Worm (Caenorhabditis elegans) whole organism, L1 larva: ENCODE results near the gene srh-216.

Source experiments
- C04F5.9 ChIP-seq: sonication (generic microtip); optimal IDR thresholded peaks from 2 replicates; lab custom pipeline; 2016; ENCODE audit warnings: missing genetic modification characterization, missing compliant biosample characterization
- C16A3.4 ChIP-seq: fragments of 150-350 bp; optimal IDR thresholded peaks from 2 replicates; lab custom pipeline; 2014; ENCODE audit warnings: missing biosample characterization, missing genetic modification characterization
- F16B12.6 ChIP-seq: fragments of 150-350 bp; optimal IDR thresholded peaks from 2 replicates; lab custom pipeline; 2014; ENCODE audit warnings: missing biosample characterization, missing genetic modification characterization
- aha-1 ChIP-seq: fragments of 150-350 bp; optimal IDR thresholded peaks from 2 replicates; lab custom pipeline; 2014; ENCODE audit warnings: missing biosample characterization, missing genetic modification characterization
- blmp-1 ChIP-seq: fragments of 150-350 bp; optimal IDR thresholded peaks from 2 replicates; lab custom pipeline; 2014; ENCODE audit warnings: missing biosample characterization, missing genetic modification characterization
- ceh-88 ChIP-seq: fragments of 200-800 bp; sonication (Bioruptor generic); IDR thresholded peaks from 2 replicates; pipeline ENCODE4 v1.3.6; 2022; ENCODE audit warnings: missing genetic modification characterization, missing compliant biosample characterization
- ces-1 ChIP-seq: fragments of 150-350 bp; optimal IDR thresholded peaks from 2 replicates; lab custom pipeline; 2014; ENCODE audit warnings: missing biosample characterization, missing genetic modification reagents, missing genetic modification characterization
- dpl-1 ChIP-seq, 3 experiments: fragments of 150-350 bp in 2 of 3; sonication (generic microtip) in 1 of 3; optimal IDR thresholded peaks; 2 replicates each; lab custom pipeline; 2014 to 2017; ENCODE audit warnings: missing biosample characterization in 3 of 3, missing genetic modification characterization in 3 of 3, missing genetic modification reagents in 3 of 3
- dsc-1 ChIP-seq: sonication (generic microtip); optimal IDR thresholded peaks from 2 replicates; lab custom pipeline; 2016; ENCODE audit warnings: mild to moderate bottlenecking, missing genetic modification characterization, missing compliant biosample characterization
- egl-27 ChIP-seq, 2 experiments: fragments of 150-350 bp in 1 of 2; sonication (generic microtip); optimal IDR thresholded peaks; 3 replicates each; lab custom pipeline; 2017 to 2018; ENCODE audit warnings: missing biosample characterization in 2 of 2, missing genetic modification characterization in 2 of 2, missing genetic modification reagents in 2 of 2
- elt-2 ChIP-seq: sonication (generic microtip); optimal IDR thresholded peaks from 2 replicates; lab custom pipeline; 2016; ENCODE audit warnings: missing genetic modification characterization, mild to moderate bottlenecking, inconsistent platforms, missing compliant biosample characterization, missing genetic modification reagents
- fkh-4 ChIP-seq: sonication (generic microtip); optimal IDR thresholded peaks from 2 replicates; lab custom pipeline; 2016; ENCODE audit warnings: missing compliant biosample characterization, missing genetic modification characterization, borderline replicate concordance
- grh-1 ChIP-seq: fragments of 200-800 bp; sonication (Bioruptor generic); IDR thresholded peaks from 2 replicates; pipeline ENCODE4 v1.3.6; 2022; ENCODE audit warnings: missing genetic modification reagents, missing genetic modification characterization, missing compliant biosample characterization
- hlh-4 ChIP-seq: sonication (generic microtip); optimal IDR thresholded peaks from 2 replicates; lab custom pipeline; 2016; ENCODE audit warnings: mild to moderate bottlenecking, missing genetic modification characterization, missing compliant biosample characterization
- irx-1 ChIP-seq: sonication (generic microtip); optimal IDR thresholded peaks from 2 replicates; lab custom pipeline; 2016; ENCODE audit warnings: missing genetic modification characterization, missing compliant biosample characterization
- isw-1 ChIP-seq: fragments of 200-800 bp; sonication (Bioruptor generic); IDR thresholded peaks from 2 replicates; pipeline ENCODE4 v1.3.6; 2022; ENCODE audit warnings: missing genetic modification characterization, missing compliant biosample characterization
- jun-1 ChIP-seq: fragments of 150-350 bp; optimal IDR thresholded peaks from 2 replicates; lab custom pipeline; 2014; ENCODE audit warnings: missing biosample characterization, missing genetic modification reagents, missing genetic modification characterization
- lin-13 ChIP-seq: fragments of 150-350 bp; optimal IDR thresholded peaks from 2 replicates; lab custom pipeline; 2014; ENCODE audit warnings: missing biosample characterization, missing genetic modification reagents, missing genetic modification characterization
- lin-14 ChIP-seq: fragments of 200-800 bp; sonication (Bioruptor generic); optimal IDR thresholded peaks from 2 replicates; lab custom pipeline; 2018; ENCODE audit warnings: mild to moderate bottlenecking, missing genetic modification characterization, moderate library complexity, missing compliant biosample characterization
- lin-15B ChIP-seq: fragments of 150-350 bp; sonication (generic microtip); optimal IDR thresholded peaks from 3 replicates; lab custom pipeline; 2014; ENCODE audit warnings: missing biosample characterization, missing genetic modification characterization
- lir-3 ChIP-seq: sonication (generic microtip); optimal IDR thresholded peaks from 2 replicates; lab custom pipeline; 2016; ENCODE audit warnings: mild to moderate bottlenecking, missing genetic modification characterization, moderate library complexity, missing compliant biosample characterization; ENCODE audit not compliant: poor library complexity
- mab-9 ChIP-seq: fragments of 200-800 bp; sonication (Bioruptor generic); IDR thresholded peaks from 2 replicates; pipeline ENCODE4 v1.3.6; 2022; ENCODE audit warnings: missing genetic modification reagents, missing genetic modification characterization, missing compliant biosample characterization
- nhr-11 ChIP-seq: fragments of 150-350 bp; optimal IDR thresholded peaks from 2 replicates; lab custom pipeline; 2014; ENCODE audit warnings: missing biosample characterization, missing genetic modification characterization
- nhr-19 ChIP-seq: fragments of 200-800 bp; sonication (Bioruptor generic); conservative IDR thresholded peaks from 2 replicates; pipeline ENCODE4 v1.3.6; 2022; ENCODE audit warnings: missing genetic modification characterization, missing compliant biosample characterization
- nhr-237 ChIP-seq: fragments of 150-350 bp; optimal IDR thresholded peaks from 2 replicates; lab custom pipeline; 2014; ENCODE audit warnings: missing biosample characterization, missing genetic modification characterization
- nhr-71 ChIP-seq: sonication (generic microtip); optimal IDR thresholded peaks from 2 replicates; lab custom pipeline; 2016; ENCODE audit warnings: mild to moderate bottlenecking, missing genetic modification characterization, moderate library complexity, missing compliant biosample characterization
- nhr-76 ChIP-seq: sonication (generic microtip); optimal IDR thresholded peaks from 2 replicates; lab custom pipeline; 2017; ENCODE audit warnings: missing biosample characterization, missing genetic modification characterization
- nhr-84 ChIP-seq: sonication (generic microtip); optimal IDR thresholded peaks from 2 replicates; lab custom pipeline; 2017; ENCODE audit warnings: missing biosample characterization, missing genetic modification characterization
- nhr-85 ChIP-seq: sonication (generic microtip); peaks from one replicate; lab custom pipeline; 2016; ENCODE audit warnings: missing genetic modification characterization, inconsistent platforms, missing compliant biosample characterization
- nhr-90 ChIP-seq: sonication (generic microtip); optimal IDR thresholded peaks from 2 replicates; lab custom pipeline; 2016; ENCODE audit warnings: mild to moderate bottlenecking, missing genetic modification characterization, missing compliant biosample characterization; ENCODE audit not compliant: poor library complexity
- pax-3 ChIP-seq: fragments of 200-800 bp; sonication (Bioruptor generic); optimal IDR thresholded peaks from 2 replicates; lab custom pipeline; 2018; ENCODE audit warnings: mild to moderate bottlenecking, missing genetic modification characterization, moderate library complexity, missing compliant biosample characterization
- snu-23 ChIP-seq: sonication (generic microtip); optimal IDR thresholded peaks from 2 replicates; lab custom pipeline; 2016; ENCODE audit warnings: missing genetic modification characterization, missing compliant biosample characterization
- sptf-1 ChIP-seq: fragments of 150-350 bp; optimal IDR thresholded peaks from 2 replicates; lab custom pipeline; 2014; ENCODE audit warnings: missing biosample characterization, missing genetic modification characterization
- unc-86 ChIP-seq: sonication (generic microtip); optimal IDR thresholded peaks from 2 replicates; lab custom pipeline; 2016; ENCODE audit warnings: missing genetic modification characterization, missing compliant biosample characterization
- xbp-1 ChIP-seq: sonication (generic microtip); optimal IDR thresholded peaks from 2 replicates; lab custom pipeline; 2016; ENCODE audit warnings: missing genetic modification characterization, missing compliant biosample characterization
- zag-1 ChIP-seq: fragments of 150-350 bp; optimal IDR thresholded peaks from 2 replicates; lab custom pipeline; 2014; ENCODE audit warnings: missing biosample characterization, missing genetic modification characterization

srh-216 gene

DNA sequence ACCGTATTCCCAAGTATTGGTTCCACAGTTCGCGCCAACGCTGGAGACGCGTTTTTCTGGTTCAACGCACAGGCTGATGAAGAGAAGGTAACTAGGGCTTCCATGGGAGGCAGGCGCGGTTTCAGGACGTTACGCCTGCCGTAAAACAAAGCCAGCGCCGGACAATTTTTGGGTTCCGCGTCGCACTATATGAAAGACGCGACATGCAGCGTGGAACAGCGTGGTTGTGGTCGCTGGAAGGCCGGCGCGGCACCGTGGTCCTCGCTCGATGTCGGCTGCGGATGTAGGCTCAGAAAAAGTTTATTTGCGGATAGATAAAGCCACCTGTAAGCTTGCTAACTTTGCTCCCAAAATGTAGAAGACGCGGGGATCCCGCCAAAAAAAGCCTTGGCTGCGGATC lies 11.1 kb upstream of the srh-216 start:
- TF ChIP-seq nhr-71 (no peak), lin-15B (tag; lab: Kevin White, UChicago) (no peak), dpl-1 (GFP tag; optimal IDR thresholded peaks at IDR 0.05; lab: Kevin White, UChicago) (no peak), aha-1 (tag; lab: Kevin White, UChicago) (no peak), pax-3 (tag; lab: Kevin White, UChicago) (no peak), xbp-1 (tag; lab: Kevin White, UChicago) (no peak), nhr-90 (tag; lab: Kevin White, UChicago) (no peak), nhr-11 (tag; lab: Kevin White, UChicago) (no peak), C16A3.4 (tag; lab: Kevin White, UChicago) (no peak), elt-2 (no peak), snu-23 (GFP tag; lab: Kevin White, UChicago) (no peak), jun-1 (tag; lab: Kevin White, UChicago) (no peak), nhr-237 (no peak), blmp-1 (no peak), C04F5.9 (tag; lab: Kevin White, UChicago) (no peak), irx-1 (tag; lab: Kevin White, UChicago) (no peak), grh-1 (GFP tag; lab: Robert Waterston, UW) (no peak), sptf-1 (tag; lab: Kevin White, UChicago) (no peak)

DNA sequence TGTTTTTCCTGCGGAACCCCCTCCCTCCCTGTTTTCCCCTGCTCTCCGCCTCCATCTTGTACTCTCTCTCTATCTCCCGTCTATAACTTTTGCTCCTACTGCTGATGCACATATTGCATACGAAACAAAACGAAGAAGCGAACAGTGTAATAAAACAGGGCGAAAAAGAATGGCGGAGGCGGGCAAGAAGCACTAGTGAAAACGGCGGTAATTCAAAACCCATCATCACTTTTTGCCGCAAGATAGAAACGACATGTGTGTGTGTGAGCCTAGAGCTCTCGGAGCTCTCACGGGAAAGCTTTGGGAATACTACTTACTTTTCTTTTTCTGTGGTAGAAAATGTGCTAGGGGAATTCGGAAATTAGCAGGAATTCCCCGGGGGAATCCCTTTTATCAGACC lies 8.7 kb upstream of the srh-216 start:
- TF ChIP-seq unc-86 (tag; lab: Kevin White, UChicago) (no peak), F16B12.6 (no peak), lin-14 (GFP tag; lab: Kevin White, UChicago) (no peak), xbp-1 (tag; lab: Kevin White, UChicago) (no peak), dpl-1 (GFP tag; optimal IDR thresholded peaks at IDR 0.05; lab: Kevin White, UChicago) (no peak), nhr-84 (tag; lab: Kevin White, UChicago) (no peak), grh-1 (GFP tag; lab: Robert Waterston, UW) (no peak), lir-3 (tag; lab: Kevin White, UChicago) (no peak), pax-3 (tag; lab: Kevin White, UChicago) (no peak), ceh-88 (GFP tag; lab: Robert Waterston, UW) (no peak), mab-9 (GFP tag; lab: Robert Waterston, UW) (no peak), C16A3.4 (tag; lab: Kevin White, UChicago) (no peak), nhr-19 (GFP tag; lab: Robert Waterston, UW) (no peak), nhr-90 (tag; lab: Kevin White, UChicago) (no peak), isw-1 (no peak)
- TF ChIP-seq, all 84 proteins: peak for 0

DNA sequence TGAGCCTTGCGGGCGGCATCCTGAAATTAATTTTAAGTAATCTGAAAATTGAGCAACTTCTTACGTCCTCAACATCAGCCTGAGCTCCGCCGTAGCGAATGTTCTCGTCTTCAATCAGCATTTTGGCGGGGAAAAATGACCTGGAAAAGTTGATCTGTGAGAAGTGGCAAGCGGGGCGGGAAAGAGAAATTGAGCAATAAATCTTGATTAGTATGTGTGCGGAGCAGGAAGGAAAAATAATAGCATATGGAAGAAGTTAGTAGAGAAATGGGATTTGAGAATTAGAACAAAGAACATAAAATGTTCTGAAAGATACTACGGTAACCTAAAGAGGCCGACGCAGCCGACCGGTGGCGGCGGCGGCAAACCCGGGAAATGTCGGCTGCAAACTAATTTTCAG lies 7.6 kb upstream of the srh-216 start, which contains the start of gene tni-3:
Gene tni-3 (minus strand): TSS at position 140 of the 400 bp plus-strand sequence.
- TF ChIP-seq ces-1 (GFP tag; lab: Kevin White, UChicago) (no peak), lin-13 (GFP tag; lab: Kevin White, UChicago) (no peak), dsc-1 (tag; lab: Kevin White, UChicago) (peak; percentile 87), hlh-4 (no peak), fkh-4 (tag; lab: Kevin White, UChicago) (peak; percentile 59)
- TF ChIP-seq, all 84 proteins: peak for 2

DNA sequence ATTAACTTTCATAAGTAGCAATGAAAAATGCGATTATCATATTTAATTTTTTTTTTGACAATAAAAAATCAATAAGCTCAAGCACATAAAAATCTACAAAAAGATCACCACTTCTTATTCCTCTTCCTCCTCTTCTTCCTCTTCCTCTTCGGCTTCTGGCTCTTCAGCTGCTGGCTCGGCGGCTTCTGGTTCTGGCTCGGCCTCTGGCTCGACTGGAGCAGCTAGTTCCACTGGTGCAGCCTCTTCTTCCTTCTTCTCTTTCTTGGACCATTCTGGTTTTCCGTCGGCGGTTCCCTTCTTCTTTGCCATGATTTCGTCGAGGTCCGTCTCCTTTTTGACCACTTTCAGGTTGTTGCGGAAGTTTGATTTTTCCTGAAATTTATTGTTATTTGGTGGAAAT lies 6.3 kb upstream of the srh-216 start:
- TF ChIP-seq pax-3 (tag; lab: Kevin White, UChicago): no peak

DNA sequence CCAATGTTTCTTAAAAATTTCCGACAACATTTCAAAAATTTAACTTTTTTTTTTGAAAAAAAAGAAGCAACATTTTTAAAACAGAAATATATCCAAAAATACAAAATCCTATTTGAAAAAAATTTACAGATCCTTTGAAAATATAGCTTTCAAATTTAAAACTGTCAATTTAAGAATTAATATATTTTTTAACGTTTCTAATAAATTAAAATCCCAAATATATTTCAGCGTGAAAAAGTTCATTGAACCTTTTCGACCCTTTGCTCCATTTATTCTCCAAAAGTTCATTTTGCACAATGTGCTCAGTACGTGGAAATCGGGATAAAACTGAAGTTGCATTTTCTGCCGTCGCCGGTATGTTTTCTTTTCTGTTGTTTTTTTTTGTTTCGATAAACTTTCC lies 5.5 kb upstream of the srh-216 start, which contains the start of gene phy-3:
Gene phy-3 (plus strand): TSS at position 301 of the 400 bp plus-strand sequence.
- TF ChIP-seq isw-1 (no peak), egl-27 (tag; optimal IDR thresholded peaks at IDR 0.05; lab: Kevin White, UChicago) (no peak), nhr-76 (no peak), zag-1 (tag; lab: Kevin White, UChicago) (no peak), nhr-85 (tag; lab: Kevin White, UChicago) (no peak)
